Fruit fly (Drosophila melanogaster) whole organism, embryonic: Measurements from ENCODE around the gene CG4914.

Experiments used
- Atf-2 ChIP-seq: fragments of 200-800 bp; sonication (Bioruptor generic); optimal IDR thresholded peaks from 2 replicates; lab custom pipeline; 2016; ENCODE audit warnings: missing biosample characterization, missing genetic modification characterization
- Atf3 ChIP-seq: fragments of 200-800 bp; sonication (Bioruptor generic); optimal IDR thresholded peaks from 3 replicates; lab custom pipeline; 2016; ENCODE audit warnings: missing biosample characterization, missing genetic modification characterization
- Awh ChIP-seq: fragments of 200-800 bp; sonication (Bioruptor generic); IDR thresholded peaks from 2 replicates; pipeline ENCODE4, ENCODE4 v1.3.6; 2022; ENCODE audit warnings: missing biosample characterization, missing genetic modification characterization
- BtbVII ChIP-seq: fragments of 200-800 bp; sonication (Bioruptor generic); optimal IDR thresholded peaks from 3 replicates; lab custom pipeline; 2017; ENCODE audit warnings: missing biosample characterization, mild to moderate bottlenecking, missing genetic modification characterization
- CG1233 ChIP-seq: fragments of 200-800 bp; sonication (Bioruptor generic); optimal IDR thresholded peaks from 4 replicates; lab custom pipeline; 2018; ENCODE audit warnings: missing biosample characterization, mild to moderate bottlenecking, missing genetic modification characterization
- CG14667 ChIP-seq: fragments of 200-800 bp; sonication (Bioruptor generic); IDR thresholded peaks from 2 replicates; pipeline ENCODE4 v1.3.6; 2022; ENCODE audit warnings: missing biosample characterization, missing genetic modification characterization
- CG14710 ChIP-seq: fragments of 200-800 bp; sonication (Bioruptor generic); optimal IDR thresholded peaks from 3 replicates; lab custom pipeline; 2019; ENCODE audit warnings: missing biosample characterization, mild to moderate bottlenecking, missing genetic modification characterization, moderate library complexity
- CG14965 ChIP-seq: fragments of 200-800 bp; sonication (Bioruptor generic); optimal IDR thresholded peaks from 2 replicates; lab custom pipeline; 2016; ENCODE audit warnings: missing biosample characterization, missing genetic modification characterization, borderline replicate concordance
- CG15011 ChIP-seq: fragments of 200-800 bp; sonication (Bioruptor generic); optimal IDR thresholded peaks from 3 replicates; lab custom pipeline; 2018; ENCODE audit warnings: missing biosample characterization, mild to moderate bottlenecking, missing genetic modification characterization
- CG15073 ChIP-seq: fragments of 200-800 bp; sonication (Bioruptor generic); optimal IDR thresholded peaks from 2 replicates; lab custom pipeline; 2016; ENCODE audit warnings: missing biosample characterization, missing genetic modification characterization
- CG1602 ChIP-seq: fragments of 200-800 bp; sonication (Bioruptor generic); optimal IDR thresholded peaks from 3 replicates; lab custom pipeline; 2016; ENCODE audit warnings: missing biosample characterization, missing genetic modification characterization
- CG17328 ChIP-seq: fragments of 200-800 bp; sonication (Bioruptor generic); IDR thresholded peaks from 2 replicates; pipeline ENCODE4 v1.3.6; 2022; ENCODE audit warnings: missing biosample characterization, missing genetic modification characterization
- CG17829 ChIP-seq: fragments of 200-800 bp; optimal IDR thresholded peaks from 2 replicates; lab custom pipeline; 2019; ENCODE audit warnings: missing biosample characterization, mild to moderate bottlenecking, missing genetic modification characterization, moderate library complexity
- CG2678 ChIP-seq: fragments of 200-800 bp; sonication (Bioruptor generic); optimal IDR thresholded peaks from 3 replicates; lab custom pipeline; 2019; ENCODE audit warnings: missing biosample characterization, mild to moderate bottlenecking, missing genetic modification characterization, moderate library complexity
- CG30020 ChIP-seq: fragments of 200-800 bp; optimal IDR thresholded peaks from 2 replicates; lab custom pipeline; 2019; ENCODE audit warnings: missing biosample characterization, mild to moderate bottlenecking, missing genetic modification characterization, moderate library complexity
- CG32772 ChIP-seq: fragments of 200-800 bp; sonication (Bioruptor generic); IDR thresholded peaks from 2 replicates; pipeline ENCODE4 v1.3.6; 2022; ENCODE audit warnings: missing biosample characterization, missing genetic modification characterization
- CG33557 ChIP-seq: fragments of 200-800 bp; sonication (Bioruptor generic); optimal IDR thresholded peaks from 2 replicates; lab custom pipeline; 2019; ENCODE audit warnings: missing biosample characterization, mild to moderate bottlenecking, missing genetic modification characterization, moderate library complexity
- CG3407 ChIP-seq: fragments of 200-800 bp; sonication (Bioruptor generic); optimal IDR thresholded peaks from 2 replicates; lab custom pipeline; 2018; ENCODE audit warnings: missing biosample characterization, mild to moderate bottlenecking, missing genetic modification characterization
- CG4854 ChIP-seq: fragments of 200-800 bp; sonication (Bioruptor generic); optimal IDR thresholded peaks from 2 replicates; lab custom pipeline; 2016; ENCODE audit warnings: missing biosample characterization, missing genetic modification characterization, inconsistent platforms
- CG6254 ChIP-seq: fragments of 200-800 bp; sonication (Bioruptor generic); optimal IDR thresholded peaks from 3 replicates; lab custom pipeline; 2017; ENCODE audit warnings: mild to moderate bottlenecking, missing biosample characterization, missing genetic modification reagents, missing genetic modification characterization
- CG6272 ChIP-seq: fragments of 200-800 bp; sonication (Bioruptor generic); IDR thresholded peaks from 2 replicates; pipeline ENCODE4 v1.3.6; 2022; ENCODE audit warnings: missing biosample characterization, missing genetic modification characterization
- CG6683 ChIP-seq: fragments of 200-800 bp; sonication (Bioruptor generic); optimal IDR thresholded peaks from 2 replicates; lab custom pipeline; 2017; ENCODE audit warnings: missing biosample characterization, mild to moderate bottlenecking, missing genetic modification characterization, missing genetic modification reagents
- CG8359 ChIP-seq: fragments of 200-800 bp; sonication (Bioruptor generic); optimal IDR thresholded peaks from 2 replicates; lab custom pipeline; 2017; ENCODE audit warnings: missing biosample characterization, mild to moderate bottlenecking, missing genetic modification characterization, borderline replicate concordance
- CG8388 ChIP-seq: fragments of 200-800 bp; sonication (Bioruptor generic); optimal IDR thresholded peaks from 2 replicates; lab custom pipeline; 2019; ENCODE audit warnings: missing biosample characterization, mild to moderate bottlenecking, missing genetic modification characterization, moderate library complexity
- CHES-1-like ChIP-seq: fragments of 200-800 bp; sonication (Bioruptor generic); optimal IDR thresholded peaks from 2 replicates; lab custom pipeline; 2016; ENCODE audit warnings: missing biosample characterization, missing genetic modification characterization
- Deaf1 ChIP-seq: fragments of 200-800 bp; optimal IDR thresholded peaks from 3 replicates; lab custom pipeline; 2019; ENCODE audit warnings: missing biosample characterization, mild to moderate bottlenecking, missing genetic modification characterization, moderate library complexity
- HLH3B ChIP-seq: fragments of 200-800 bp; sonication (Bioruptor generic); IDR thresholded peaks from 2 replicates; pipeline ENCODE4 v1.3.6; 2022; ENCODE audit warnings: missing biosample characterization, missing genetic modification characterization
- Hsf ChIP-seq: fragments of 200-800 bp; sonication (Bioruptor generic); optimal IDR thresholded peaks from 3 replicates; lab custom pipeline; 2016; ENCODE audit warnings: missing biosample characterization, missing genetic modification characterization
- Neu2 ChIP-seq: fragments of 200-800 bp; sonication (Bioruptor generic); optimal IDR thresholded peaks from 3 replicates; lab custom pipeline; 2016; ENCODE audit warnings: missing biosample characterization, missing genetic modification characterization, borderline replicate concordance
- Six4 ChIP-seq: fragments of 200-800 bp; sonication (Bioruptor generic); optimal IDR thresholded peaks from 2 replicates; lab custom pipeline; 2016; ENCODE audit warnings: missing biosample characterization, missing genetic modification characterization
- Trl ChIP-seq, 3 experiments: fragments of >200 bp in 2 of 3; fragments of 200-800 bp in 1 of 3; sonication (Bioruptor generic) in 1 of 3; optimal IDR thresholded peaks; 2 replicates in 1 of 3; 3 replicates in 2 of 3; lab custom pipeline; 2016 to 2017; ENCODE audit warnings: missing biosample characterization in 1 of 3, missing genetic modification characterization in 1 of 3
- Usf ChIP-seq: fragments of 200-800 bp; sonication (Bioruptor generic); optimal IDR thresholded peaks from 2 replicates; lab custom pipeline; 2017; ENCODE audit warnings: missing genotype, missing biosample characterization, missing genetic modification characterization
- ara ChIP-seq: fragments of 200-800 bp; sonication (Bioruptor generic); IDR thresholded peaks from 2 replicates; pipeline ENCODE4 v1.3.6; 2022; ENCODE audit warnings: missing biosample characterization, missing genetic modification characterization
- bbx ChIP-seq: fragments of 200-800 bp; sonication (Bioruptor generic); IDR thresholded peaks from 2 replicates; pipeline ENCODE4 v1.3.6; 2022; ENCODE audit warnings: missing biosample characterization, missing genetic modification characterization; ENCODE audit not compliant: partially characterized antibody
- chn ChIP-seq: fragments of 200-800 bp; sonication (Bioruptor generic); optimal IDR thresholded peaks from 2 replicates; lab custom pipeline; 2016; ENCODE audit warnings: missing biosample characterization, missing genetic modification characterization
- ci ChIP-seq: fragments of 200-800 bp; sonication (Bioruptor generic); IDR thresholded peaks from 3 replicates; pipeline ENCODE4 v1.3.6; 2022; ENCODE audit warnings: missing biosample characterization, missing genetic modification characterization
- crp ChIP-seq, 2 experiments: fragments of 200-800 bp; sonication (Bioruptor generic); optimal IDR thresholded peaks; 2 replicates in 1 of 2; 3 replicates in 1 of 2; lab custom pipeline; 2017; ENCODE audit warnings: missing biosample characterization in 2 of 2, missing genetic modification characterization in 2 of 2, mild to moderate bottlenecking in 1 of 2, moderate library complexity in 1 of 2
- danr ChIP-seq: fragments of 200-800 bp; sonication (Bioruptor generic); IDR thresholded peaks from 2 replicates; pipeline ENCODE4 v1.3.6; 2022; ENCODE audit warnings: missing biosample characterization, missing genetic modification characterization
- esg ChIP-seq: fragments of 200-800 bp; sonication (Bioruptor generic); conservative IDR thresholded peaks from 2 replicates; pipeline ENCODE4 v1.3.6; 2022; ENCODE audit warnings: missing biosample characterization, missing genetic modification characterization
- fu2 ChIP-seq: fragments of 200-800 bp; sonication (Bioruptor generic); optimal IDR thresholded peaks from 2 replicates; lab custom pipeline; 2016; ENCODE audit warnings: missing biosample characterization, missing genetic modification characterization
- gcm ChIP-seq: fragments of 200-800 bp; sonication (Bioruptor generic); optimal IDR thresholded peaks from 2 replicates; lab custom pipeline; 2019; ENCODE audit warnings: missing biosample characterization, mild to moderate bottlenecking, missing genetic modification characterization, moderate library complexity
- ham ChIP-seq: fragments of 200-800 bp; sonication (Bioruptor generic); IDR thresholded peaks from 2 replicates; pipeline ENCODE4 v1.3.6; 2022; ENCODE audit warnings: missing biosample characterization, missing genetic modification characterization
- nau ChIP-seq: fragments of 200-800 bp; sonication (Bioruptor generic); optimal IDR thresholded peaks from 3 replicates; lab custom pipeline; 2017; ENCODE audit warnings: missing biosample characterization, mild to moderate bottlenecking, missing genetic modification characterization, missing genetic modification reagents
- nerfin-1 ChIP-seq: fragments of 200-800 bp; sonication (Bioruptor generic); optimal IDR thresholded peaks from 3 replicates; lab custom pipeline; 2019; ENCODE audit warnings: missing biosample characterization, mild to moderate bottlenecking, missing genetic modification characterization, moderate library complexity
- nom ChIP-seq: fragments of 200-800 bp; sonication (Bioruptor generic); optimal IDR thresholded peaks from 2 replicates; lab custom pipeline; 2017; ENCODE audit warnings: missing biosample characterization, missing genetic modification characterization, mild to moderate bottlenecking, moderate library complexity, missing genetic modification reagents
- odd ChIP-seq: fragments of 200-800 bp; sonication (Bioruptor generic); optimal IDR thresholded peaks from 2 replicates; lab custom pipeline; 2017; ENCODE audit warnings: missing biosample characterization, mild to moderate bottlenecking, missing genetic modification characterization
- sug ChIP-seq: fragments of 200-800 bp; optimal IDR thresholded peaks from 2 replicates; lab custom pipeline; 2019; ENCODE audit warnings: missing biosample characterization, mild to moderate bottlenecking, missing genetic modification characterization, moderate library complexity
- tap ChIP-seq: fragments of 200-800 bp; optimal IDR thresholded peaks from 3 replicates; lab custom pipeline; 2019; ENCODE audit warnings: missing biosample characterization, mild to moderate bottlenecking, missing genetic modification characterization, moderate library complexity
- ttk ChIP-seq: fragments of 200-800 bp; sonication (Bioruptor generic); IDR thresholded peaks from 2 replicates; pipeline ENCODE4 v2.1.2; 2022; ENCODE audit warnings: missing biosample characterization, missing genetic modification characterization

CG4914 gene

dm6 chr3L:14673740-14674463 is 4.0 kb downstream of the CG4914 start (continued):
- no peak for TF ChIP-seq CG32772 (GFP tag; lab: Robert Waterston, UW)
- TF ChIP-seq nom, result peak; percentile 17
- no peak for TF ChIP-seq CG6683
- TF ChIP-seq tap, result peak; percentile 29
- TF ChIP-seq CG6272 (GFP tag; lab: Robert Waterston, UW), result no peak
- no peak for TF ChIP-seq CG14667 (GFP tag; lab: Robert Waterston, UW)
- no peak for TF ChIP-seq CG17328 (GFP tag; lab: Robert Waterston, UW)
- TF ChIP-seq CHES-1-like, result no peak
- no peak for TF ChIP-seq CG4854
- no peak for TF ChIP-seq nerfin-1
- TF ChIP-seq chn, result no peak
- TF ChIP-seq odd (GFP tag; lab: Kevin White, UChicago), result no peak
- no peak for TF ChIP-seq CG2678 (tag; lab: Kevin White, UChicago)
- no peak for TF ChIP-seq Trl (optimal IDR thresholded peaks at IDR 0.05; lab: Kevin White, UChicago)
- no peak for TF ChIP-seq Trl (GFP tag; optimal IDR thresholded peaks at IDR 0.05; lab: Kevin White, UChicago)
- TF ChIP-seq Hsf, result no peak
- TF ChIP-seq crp (GFP tag; optimal IDR thresholded peaks at IDR 0.05; lab: Kevin White, UChicago), result no peak
- no peak for TF ChIP-seq ttk (GFP tag; lab: Robert Waterston, UW)
- no peak for TF ChIP-seq CG3407 (GFP tag; lab: Kevin White, UChicago)
- TF ChIP-seq bbx, result peak; percentile 91
- no peak for TF ChIP-seq esg (GFP tag; lab: Robert Waterston, UW)
- TF ChIP-seq Awh (GFP tag; lab: Robert Waterston, UW), result no peak
- TF ChIP-seq nau, result peak; percentile 9
- TF ChIP-seq gcm (GFP tag; lab: Kevin White, UChicago), result no peak
- TF ChIP-seq CG8359 (GFP tag; lab: Kevin White, UChicago), result no peak
- no peak for TF ChIP-seq CG1602 (GFP tag; lab: Kevin White, UChicago)
- peak; percentile 7 for TF ChIP-seq sug (tag; lab: Kevin White, UChicago)
- peak; percentile 58 for TF ChIP-seq CG17829 (tag; lab: Kevin White, UChicago)
- TF ChIP-seq CG8388 (GFP tag; lab: Kevin White, UChicago), result no peak
- TF ChIP-seq Atf3, result no peak
- no peak for TF ChIP-seq Usf (GFP tag; lab: Kevin White, UChicago)
- TF ChIP-seq fu2 (GFP tag; lab: Kevin White, UChicago), result no peak
- TF ChIP-seq ham (GFP tag; lab: Robert Waterston, UW), result no peak
- no peak for TF ChIP-seq CG30020
- no peak for TF ChIP-seq CG15073
- no peak for TF ChIP-seq BtbVII
- TF ChIP-seq Neu2 (GFP tag; lab: Kevin White, UChicago), result no peak
- no peak for TF ChIP-seq CG33557
- no peak for TF ChIP-seq CG15011 (GFP tag; lab: Kevin White, UChicago)
- no peak for TF ChIP-seq Deaf1
- TF ChIP-seq CG14965 (GFP tag; lab: Kevin White, UChicago), result no peak
- TF ChIP-seq CG14710 (tag; lab: Kevin White, UChicago), result no peak
- no peak for TF ChIP-seq CG6254 (GFP tag; lab: Kevin White, UChicago)
- TF ChIP-seq Six4 (GFP tag; lab: Kevin White, UChicago), result no peak
- no peak for TF ChIP-seq CG1233 (GFP tag; lab: Kevin White, UChicago)
- peak; percentile 11; the same call in 1 of the 2 replicates for TF ChIP-seq HLH3B (GFP tag; lab: Robert Waterston, UW)
- TF ChIP-seq danr, result no peak
- TF ChIP-seq Atf-2 (GFP tag; lab: Kevin White, UChicago), result no peak
- no peak for TF ChIP-seq ci (GFP tag; lab: Robert Waterston, UW)
- no peak for TF ChIP-seq ara (GFP tag; lab: Robert Waterston, UW)
